Worm (Caenorhabditis elegans) whole organism, young adult: ENCODE data around the gene B0513.90.
"Not testable (repeated sequence)": the region's sequence is repeated elsewhere in the genome, so short reads cannot be mapped to it uniquely, and the experiment has no call there.

Source experiments
- C17E4.6 ChIP-seq: fragments of 200-800 bp; sonication (Bioruptor generic); IDR thresholded peaks from 2 replicates; pipeline ENCODE4 v1.3.6; 2022; ENCODE audit warnings: missing genetic modification reagents, missing genetic modification characterization, missing compliant biosample characterization
- D2030.7 ChIP-seq: fragments of 200-800 bp; sonication (Bioruptor generic); IDR thresholded peaks from 2 replicates; pipeline ENCODE4 v1.3.6; 2022; ENCODE audit warnings: missing genetic modification reagents, missing genetic modification characterization, missing compliant biosample characterization
- F10E7.11 ChIP-seq: sonication (generic microtip); optimal IDR thresholded peaks from 2 replicates; lab custom pipeline; 2017; ENCODE audit warnings: mild to moderate bottlenecking, missing genetic modification characterization, moderate library complexity, missing compliant biosample characterization
- F33H1.4 ChIP-seq: fragments of 200-800 bp; sonication (Bioruptor generic); IDR thresholded peaks from 2 replicates; pipeline ENCODE4 v1.3.6; 2022; ENCODE audit warnings: missing genetic modification reagents, missing genetic modification characterization, missing compliant biosample characterization
- F52B5.7 ChIP-seq: sonication (generic microtip); optimal IDR thresholded peaks from 2 replicates; lab custom pipeline; 2016; ENCODE audit warnings: mild to moderate bottlenecking, missing genetic modification characterization, missing compliant biosample characterization
- Y79H2A.3 ChIP-seq: fragments of 200-800 bp; sonication (Bioruptor generic); conservative IDR thresholded peaks from 2 replicates; pipeline ENCODE4 v1.3.6; 2022; ENCODE audit warnings: missing genetic modification reagents, missing genetic modification characterization, missing compliant biosample characterization
- attf-6 ChIP-seq: fragments of 200-800 bp; sonication (Bioruptor generic); IDR thresholded peaks from 2 replicates; pipeline ENCODE4 v1.3.6; 2022; ENCODE audit warnings: missing genetic modification reagents, missing genetic modification characterization, missing compliant biosample characterization
- ceh-100 ChIP-seq: fragments of 200-800 bp; sonication (Bioruptor generic); IDR thresholded peaks from 2 replicates; pipeline ENCODE4 v1.3.6; 2022; ENCODE audit warnings: missing genetic modification reagents, missing genetic modification characterization, missing compliant biosample characterization
- ceh-40 ChIP-seq: fragments of 200-800 bp; sonication (Bioruptor generic); IDR thresholded peaks from 2 replicates; pipeline ENCODE4 v1.3.6; 2022; ENCODE audit warnings: missing genetic modification characterization, missing compliant biosample characterization
- dox-1 ChIP-seq: fragments of 200-800 bp; sonication (Bioruptor generic); IDR thresholded peaks from 2 replicates; pipeline ENCODE4 v1.3.6; 2022; ENCODE audit warnings: missing genetic modification reagents, missing genetic modification characterization, missing compliant biosample characterization
- egrh-3 ChIP-seq: fragments of 200-800 bp; sonication (Bioruptor generic); IDR thresholded peaks from 2 replicates; pipeline ENCODE4 v1.3.6; 2022; ENCODE audit warnings: missing genetic modification reagents, missing genetic modification characterization, missing compliant biosample characterization
- ekl-4 ChIP-seq: fragments of 200-800 bp; sonication (Bioruptor generic); IDR thresholded peaks from 2 replicates; pipeline ENCODE4 v1.3.6; 2022; ENCODE audit warnings: missing genetic modification reagents, missing genetic modification characterization, missing compliant biosample characterization
- hmg-1.2 ChIP-seq: fragments of 200-800 bp; sonication (Bioruptor generic); IDR thresholded peaks from 2 replicates; pipeline ENCODE4 v1.3.6; 2022; ENCODE audit warnings: missing genetic modification reagents, missing genetic modification characterization, missing compliant biosample characterization
- hsf-1 ChIP-seq: fragments of 200-800 bp; sonication (Bioruptor generic); IDR thresholded peaks from 2 replicates; pipeline ENCODE4 v1.3.6; 2022; ENCODE audit warnings: missing genetic modification reagents, missing genetic modification characterization, missing compliant biosample characterization
- lsl-1 ChIP-seq: fragments of 200-800 bp; sonication (Bioruptor generic); optimal IDR thresholded peaks from 2 replicates; lab custom pipeline; 2018; ENCODE audit warnings: mild to moderate bottlenecking, missing genetic modification characterization, moderate library complexity, missing compliant biosample characterization
- madf-6 ChIP-seq: fragments of 200-800 bp; sonication (Bioruptor generic); IDR thresholded peaks from 2 replicates; pipeline ENCODE4 v1.3.6; 2022; ENCODE audit warnings: missing genetic modification reagents, missing genetic modification characterization, missing compliant biosample characterization
- mcd-1 ChIP-seq: fragments of 200-800 bp; sonication (Bioruptor generic); IDR thresholded peaks from 2 replicates; pipeline ENCODE4 v1.3.6; 2022; ENCODE audit warnings: missing genetic modification reagents, missing genetic modification characterization, missing compliant biosample characterization
- nfya-2 ChIP-seq: fragments of 200-800 bp; sonication (Bioruptor generic); IDR thresholded peaks from 2 replicates; pipeline ENCODE4 v1.3.6; 2022; ENCODE audit warnings: missing genetic modification reagents, missing genetic modification characterization, missing compliant biosample characterization
- nfyb-1 ChIP-seq: fragments of 200-800 bp; sonication (Bioruptor generic); IDR thresholded peaks from 2 replicates; pipeline ENCODE4 v1.3.6; 2022; ENCODE audit warnings: missing genetic modification reagents, missing genetic modification characterization, missing compliant biosample characterization
- pbrm-1 ChIP-seq: fragments of 200-800 bp; sonication (Bioruptor generic); IDR thresholded peaks from 2 replicates; pipeline ENCODE4 v1.3.6; 2022; ENCODE audit warnings: missing genetic modification reagents, missing genetic modification characterization, missing compliant biosample characterization
- pha-4 ChIP-seq: fragments of 150-350 bp; sonication (generic microtip); optimal IDR thresholded peaks from 2 replicates; lab custom pipeline; 2014; ENCODE audit warnings: missing biosample characterization, missing genetic modification reagents, missing genetic modification characterization
- rcor-1 ChIP-seq: fragments of 200-800 bp; sonication (Bioruptor generic); IDR thresholded peaks from 2 replicates; pipeline ENCODE4 v1.3.6; 2022; ENCODE audit warnings: missing genetic modification reagents, missing genetic modification characterization, missing compliant biosample characterization
- snpc-1.1 ChIP-seq: sonication (generic microtip); optimal IDR thresholded peaks from 2 replicates; lab custom pipeline; 2017; ENCODE audit warnings: missing genetic modification characterization, mild to moderate bottlenecking, missing compliant biosample characterization, antibody characterized with exemption, moderate library complexity, missing genotype, missing genetic modification reagents; ENCODE audit not compliant: insufficient read depth
- snpc-4 ChIP-seq, 5 experiments: fragments of 150-350 bp in 1 of 5; sonication (generic microtip) in 4 of 5; optimal IDR thresholded peaks; 2 replicates each; lab custom pipeline; 2014 to 2018; ENCODE audit warnings: missing genetic modification characterization in 5 of 5, missing biosample characterization in 3 of 5, antibody characterized with exemption in 2 of 5, mild to moderate bottlenecking in 2 of 5, missing compliant biosample characterization in 2 of 5, missing genotype in 2 of 5, moderate library complexity in 2 of 5, missing genetic modification reagents in 1 of 5
- tbp1 ChIP-seq: fragments of 200-800 bp; sonication (Bioruptor generic); optimal IDR thresholded peaks from 2 replicates; lab custom pipeline; 2018; ENCODE audit warnings: mild to moderate bottlenecking, missing genetic modification characterization, missing compliant biosample characterization
- ztf-6 ChIP-seq: fragments of 200-800 bp; sonication (Bioruptor generic); IDR thresholded peaks from 2 replicates; pipeline ENCODE4 v1.3.6; 2022; ENCODE audit warnings: missing genetic modification reagents, missing genetic modification characterization, missing compliant biosample characterization

The B0513.90 gene

ce11 chrIV:13838296-13838695 is 28.6 kb upstream of the B0513.90 start:
- TF ChIP-seq ztf-6, result no peak
- peak; percentile 58; the same call in 1 of the 2 replicates for TF ChIP-seq attf-6 (GFP tag; lab: Robert Waterston, UW)
- TF ChIP-seq snpc-4 (GFP tag; optimal IDR thresholded peaks at IDR 0.05; lab: Kevin White, UChicago), result no peak
- peak in 1 of 4 experiments; percentile 12 for TF ChIP-seq snpc-4 (tag; optimal IDR thresholded peaks at IDR 0.05; lab: Kevin White, UChicago)

ce11 chrIV:13847331-13847730 is 19.5 kb upstream of the B0513.90 start:
- TF ChIP-seq hsf-1 (GFP tag; lab: Robert Waterston, UW) (peak; percentile 88), egrh-3 (GFP tag; lab: Robert Waterston, UW) (peak; percentile 67; the same call in 1 of the 2 replicates)

DNA sequence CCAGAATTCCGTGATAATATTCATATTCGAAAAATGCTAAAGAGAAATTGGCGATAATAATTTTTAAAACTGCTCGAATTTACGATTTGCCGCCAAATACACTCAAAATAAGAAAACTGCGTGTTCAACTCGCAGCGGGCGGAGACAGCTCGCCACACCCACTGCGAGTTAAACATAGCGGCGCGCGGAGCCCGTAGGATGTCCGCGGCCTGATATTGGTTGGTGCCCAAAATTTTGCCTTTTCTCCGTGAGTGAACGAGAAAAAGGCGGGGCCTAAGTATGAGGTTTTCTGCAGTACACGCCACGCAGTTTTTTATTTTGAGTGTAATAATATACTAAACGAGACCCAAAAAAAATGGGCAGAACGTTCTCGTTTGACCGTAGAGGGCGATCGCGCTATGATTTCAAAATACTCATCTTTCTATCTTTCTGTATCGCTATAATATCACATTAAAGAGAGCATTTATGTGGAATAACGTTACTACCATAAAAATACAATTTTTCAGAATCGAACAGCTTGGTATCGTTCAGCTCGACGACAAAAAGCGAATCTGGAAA is 11.4 kb upstream of the B0513.90 start:
- peak; percentile 53 for TF ChIP-seq snpc-1.1 (tag; lab: Kevin White, UChicago)
- peak; percentile 63; the same call in 1 of the 2 replicates for TF ChIP-seq pbrm-1
- peak; percentile 84 for TF ChIP-seq dox-1
- peak; percentile 11 for TF ChIP-seq lsl-1 (GFP tag; lab: Kevin White, UChicago)
- 0 out of 2 replicates have a peak, but pooled peaks have one; percentile 33 for TF ChIP-seq hsf-1 (GFP tag; lab: Robert Waterston, UW)
- TF ChIP-seq madf-6 (GFP tag; lab: Robert Waterston, UW), result peak; percentile 48; the same call in 1 of the 2 replicates
- peak; percentile 65 for TF ChIP-seq tbp1 (GFP tag; lab: Kevin White, UChicago)
- TF ChIP-seq snpc-4 (GFP tag; optimal IDR thresholded peaks at IDR 0.05; lab: Kevin White, UChicago), result peak; percentile 84
- peak; percentile 86 to 95 (median 88) for TF ChIP-seq snpc-4 (tag; optimal IDR thresholded peaks at IDR 0.05; lab: Kevin White, UChicago)
- peak; percentile 75 for TF ChIP-seq D2030.7 (GFP tag; lab: Robert Waterston, UW)
- peak; percentile 99 for TF ChIP-seq attf-6 (GFP tag; lab: Robert Waterston, UW)
- 0 out of 2 replicates have a peak, but pooled peaks have one; percentile 23 for TF ChIP-seq egrh-3 (GFP tag; lab: Robert Waterston, UW)
- peak; percentile 29; the same call in 1 of the 2 replicates for TF ChIP-seq F33H1.4 (GFP tag; lab: Robert Waterston, UW)
- 0 out of 2 replicates have a peak, but pooled peaks have one; percentile 33 for TF ChIP-seq C17E4.6 (GFP tag; lab: Robert Waterston, UW)
- peak; percentile 91 for TF ChIP-seq hmg-1.2 (GFP tag; lab: Robert Waterston, UW)
- TF ChIP-seq mcd-1, result peak; percentile 42; the same call in 1 of the 2 replicates
- TF ChIP-seq, all 124 proteins: peak for 15; not testable (repeated sequence) for 109

DNA sequence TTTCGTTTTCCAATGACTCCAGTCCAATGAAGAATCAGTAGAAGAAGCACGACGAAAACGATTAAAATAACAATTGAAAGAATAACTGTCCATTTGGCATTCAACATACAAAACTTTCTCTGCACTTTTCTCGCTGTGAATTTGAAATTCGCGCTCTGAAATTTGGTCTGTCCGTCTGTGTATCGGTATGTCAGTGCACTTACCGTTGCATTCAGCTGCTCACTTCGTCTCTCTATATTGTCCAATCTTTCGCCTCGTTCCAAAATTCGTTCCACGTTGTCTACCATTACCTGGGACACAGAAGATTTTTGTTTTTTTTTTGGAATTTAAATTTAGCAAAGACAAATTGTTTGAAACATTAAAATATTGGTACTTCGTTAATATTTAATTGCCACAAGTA is 6.4 kb upstream of the B0513.90 start:
- no peak for TF ChIP-seq nfya-2 (GFP tag; lab: Robert Waterston, UW)
- no peak for TF ChIP-seq pha-4 (tag; lab: Kevin White, UChicago)
- TF ChIP-seq F10E7.11, result no peak
- TF ChIP-seq F52B5.7, result no peak

- TF ChIP-seq egrh-3 (GFP tag; lab: Robert Waterston, UW) (0 out of 2 replicates have a peak, but pooled peaks have one; percentile 28), Y79H2A.3 (GFP tag; lab: Robert Waterston, UW) (0 out of 2 replicates have a peak, but pooled peaks have one; percentile 12), rcor-1 (GFP tag; lab: Robert Waterston, UW) (0 out of 2 replicates have a peak, but pooled peaks have one; percentile 29), dox-1 (peak; percentile 93; the same call in 1 of the 2 replicates), snpc-4 (tag; optimal IDR thresholded peaks at IDR 0.05; lab: Kevin White, UChicago) (peak in 1 of 4 experiments; percentile 47), ekl-4 (GFP tag; lab: Robert Waterston, UW) (peak; percentile 57; the same call in 1 of the 2 replicates), ceh-100 (GFP tag; lab: Robert Waterston, UW) (peak; percentile 45; the same call in 1 of the 2 replicates), nfyb-1 (GFP tag; lab: Robert Waterston, UW) (peak; percentile 32; the same call in 1 of the 2 replicates), attf-6 (GFP tag; lab: Robert Waterston, UW) (peak; percentile 44; the same call in 1 of the 2 replicates), ceh-40 (GFP tag; lab: Robert Waterston, UW) (0 out of 2 replicates have a peak, but pooled peaks have one; percentile 58), hsf-1 (GFP tag; lab: Robert Waterston, UW) (peak; percentile 99)
- not testable (repeated sequence) for TF ChIP-seq snpc-4 (GFP tag; optimal IDR thresholded peaks at IDR 0.05; lab: Kevin White, UChicago)
Observed at ce11 chrIV:13862003-13862402, 4.9 kb upstream of the B0513.90 start.
